Fruit fly (Drosophila melanogaster) whole organism, embryonic: ENCODE measurements around the gene Irbp18.

Experiments used
- Abd-B ChIP-seq: fragments of 200-800 bp; sonication (Bioruptor generic); optimal IDR thresholded peaks from 2 replicates; lab custom pipeline; 2018; ENCODE audit warnings: missing biosample characterization, mild to moderate bottlenecking, missing genetic modification characterization, moderate library complexity
- B-H2 ChIP-seq: fragments of 200-800 bp; sonication (Bioruptor generic); optimal IDR thresholded peaks from 2 replicates; lab custom pipeline; 2018; ENCODE audit warnings: missing biosample characterization, mild to moderate bottlenecking, missing genetic modification characterization
- BEAF-32 ChIP-seq: fragments of 200-800 bp; sonication (Bioruptor generic); optimal IDR thresholded peaks from 3 replicates; lab custom pipeline; 2017; ENCODE audit warnings: missing biosample characterization, missing genetic modification characterization, mild to moderate bottlenecking, moderate library complexity, missing genetic modification reagents
- CG10321 ChIP-seq: fragments of 200-800 bp; sonication (Bioruptor generic); IDR thresholded peaks from 2 replicates; pipeline ENCODE4 v1.3.6; 2022; ENCODE audit warnings: missing biosample characterization, missing genetic modification characterization
- CG14965 ChIP-seq: fragments of 200-800 bp; sonication (Bioruptor generic); optimal IDR thresholded peaks from 2 replicates; lab custom pipeline; 2016; ENCODE audit warnings: missing biosample characterization, missing genetic modification characterization, borderline replicate concordance
- CG15479 ChIP-seq: fragments of 200-800 bp; sonication (Bioruptor generic); optimal IDR thresholded peaks from 3 replicates; lab custom pipeline; 2019; ENCODE audit warnings: missing biosample characterization, mild to moderate bottlenecking, missing genetic modification characterization, moderate library complexity
- CG16863 ChIP-seq: fragments of 200-800 bp; sonication (Bioruptor generic); optimal IDR thresholded peaks from 3 replicates; lab custom pipeline; 2016; ENCODE audit warnings: missing biosample characterization, missing genetic modification characterization
- CG18262 ChIP-seq: fragments of 200-800 bp; optimal IDR thresholded peaks from 3 replicates; lab custom pipeline; 2019; ENCODE audit warnings: missing biosample characterization, mild to moderate bottlenecking, missing genetic modification characterization, moderate library complexity
- CG18476 ChIP-seq: fragments of 200-800 bp; sonication (Bioruptor generic); optimal IDR thresholded peaks from 2 replicates; lab custom pipeline; 2016; ENCODE audit warnings: missing biosample characterization, mild to moderate bottlenecking, missing genetic modification characterization
- CG2199 ChIP-seq: fragments of 200-800 bp; sonication (Bioruptor generic); IDR thresholded peaks from 3 replicates; pipeline ENCODE4 v1.3.6; 2022; ENCODE audit warnings: missing biosample characterization, missing genetic modification characterization
- CG30431 ChIP-seq: fragments of 200-800 bp; sonication (Bioruptor generic); optimal IDR thresholded peaks from 2 replicates; lab custom pipeline; 2017; ENCODE audit warnings: missing biosample characterization, missing genetic modification characterization
- CG31441 ChIP-seq: fragments of 200-800 bp; sonication (Bioruptor generic); IDR thresholded peaks from 2 replicates; pipeline ENCODE4 v1.3.6; 2022; ENCODE audit warnings: missing biosample characterization, missing genetic modification characterization
- CG3281 ChIP-seq: fragments of 200-800 bp; sonication (Bioruptor generic); optimal IDR thresholded peaks from 3 replicates; lab custom pipeline; 2017; ENCODE audit warnings: missing biosample characterization, mild to moderate bottlenecking, missing genetic modification characterization
- CG33557 ChIP-seq: fragments of 200-800 bp; sonication (Bioruptor generic); optimal IDR thresholded peaks from 2 replicates; lab custom pipeline; 2019; ENCODE audit warnings: missing biosample characterization, mild to moderate bottlenecking, missing genetic modification characterization, moderate library complexity
- CG3838 ChIP-seq: fragments of 200-800 bp; sonication (Bioruptor generic); optimal IDR thresholded peaks from 3 replicates; lab custom pipeline; 2016; ENCODE audit warnings: missing biosample characterization, missing genetic modification characterization
- CG4328 ChIP-seq: fragments of 200-800 bp; sonication (Bioruptor generic); optimal IDR thresholded peaks from 3 replicates; lab custom pipeline; 2017; ENCODE audit warnings: missing biosample characterization, missing genetic modification reagents, missing genetic modification characterization
- CG4617 ChIP-seq: fragments of 200-800 bp; sonication (Bioruptor generic); optimal IDR thresholded peaks from 3 replicates; lab custom pipeline; 2016; ENCODE audit warnings: missing biosample characterization, missing genetic modification characterization, borderline replicate concordance
- CG5180 ChIP-seq: fragments of 200-800 bp; sonication (Bioruptor generic); optimal IDR thresholded peaks from 3 replicates; lab custom pipeline; 2017; ENCODE audit warnings: missing biosample characterization, missing genetic modification characterization, mild to moderate bottlenecking, moderate library complexity, missing genetic modification reagents
- CG6689 ChIP-seq: fragments of 200-800 bp; sonication (Bioruptor generic); IDR thresholded peaks from 2 replicates; pipeline ENCODE4 v1.3.6; 2022; ENCODE audit warnings: missing biosample characterization, missing genetic modification characterization
- CG6791 ChIP-seq: fragments of 200-800 bp; sonication (Bioruptor generic); IDR thresholded peaks from 3 replicates; pipeline ENCODE4 v1.3.6; 2022; ENCODE audit warnings: missing biosample characterization, missing genetic modification characterization; ENCODE audit not compliant: partially characterized antibody
- CG7357 ChIP-seq: fragments of 200-800 bp; sonication (Bioruptor generic); IDR thresholded peaks from 3 replicates; pipeline ENCODE4 v1.3.6; 2022; ENCODE audit warnings: missing biosample characterization, missing genetic modification characterization
- CG8388 ChIP-seq: fragments of 200-800 bp; sonication (Bioruptor generic); optimal IDR thresholded peaks from 2 replicates; lab custom pipeline; 2019; ENCODE audit warnings: missing biosample characterization, mild to moderate bottlenecking, missing genetic modification characterization, moderate library complexity
- Fer3 ChIP-seq: fragments of 200-800 bp; sonication (Bioruptor generic); optimal IDR thresholded peaks from 2 replicates; lab custom pipeline; 2018; ENCODE audit warnings: missing biosample characterization, mild to moderate bottlenecking, missing genetic modification characterization, moderate library complexity
- Jarid2 ChIP-seq: fragments of 200-800 bp; sonication (Bioruptor generic); optimal IDR thresholded peaks from 3 replicates; lab custom pipeline; 2017; ENCODE audit warnings: mild to moderate bottlenecking, missing biosample characterization, missing genetic modification reagents, missing genetic modification characterization
- Mad ChIP-seq: fragments of 200-800 bp; sonication (Bioruptor generic); optimal IDR thresholded peaks from 2 replicates; lab custom pipeline; 2016; ENCODE audit warnings: missing biosample characterization, missing genetic modification characterization
- Mrtf ChIP-seq: fragments of 200-800 bp; sonication (Bioruptor generic); IDR thresholded peaks from 3 replicates; pipeline ENCODE4 v1.3.6; 2022; ENCODE audit warnings: missing biosample characterization, missing genetic modification characterization
- Myb ChIP-seq: fragments of 200-800 bp; sonication (Bioruptor generic); optimal IDR thresholded peaks from 2 replicates; lab custom pipeline; 2016; ENCODE audit warnings: missing biosample characterization, missing genetic modification characterization
- NK7.1 ChIP-seq: fragments of 200-800 bp; sonication (Bioruptor generic); optimal IDR thresholded peaks from 3 replicates; lab custom pipeline; 2016; ENCODE audit warnings: missing biosample characterization, missing genetic modification characterization
- Nf-YA ChIP-seq: fragments of 200-800 bp; sonication (Bioruptor generic); IDR thresholded peaks from 2 replicates; pipeline ENCODE4 v1.3.6; 2022; ENCODE audit warnings: missing biosample characterization, missing genetic modification characterization
- Oaz ChIP-seq: fragments of 200-800 bp; sonication (Bioruptor generic); IDR thresholded peaks from 2 replicates; pipeline ENCODE4 v1.3.6; 2022; ENCODE audit warnings: missing biosample characterization, missing genetic modification characterization
- Ravus ChIP-seq: fragments of 200-800 bp; sonication (Bioruptor generic); IDR thresholded peaks from 2 replicates; pipeline ENCODE4 v1.3.6; 2022; ENCODE audit warnings: missing biosample characterization, missing genetic modification characterization
- Sox100B ChIP-seq: fragments of 200-800 bp; sonication (Bioruptor generic); optimal IDR thresholded peaks from 3 replicates; lab custom pipeline; 2018; ENCODE audit warnings: missing biosample characterization, mild to moderate bottlenecking, missing genetic modification characterization
- aop ChIP-seq: fragments of 200-800 bp; sonication (Bioruptor generic); IDR thresholded peaks from 2 replicates; pipeline ENCODE4 v1.3.6; 2022; ENCODE audit warnings: missing biosample characterization, missing genetic modification characterization
- bbx ChIP-seq: fragments of 200-800 bp; sonication (Bioruptor generic); IDR thresholded peaks from 2 replicates; pipeline ENCODE4 v1.3.6; 2022; ENCODE audit warnings: missing biosample characterization, missing genetic modification characterization; ENCODE audit not compliant: partially characterized antibody
- bowl ChIP-seq: fragments of 200-800 bp; sonication (Bioruptor generic); IDR thresholded peaks from 2 replicates; pipeline ENCODE4 v1.3.6; 2022; ENCODE audit warnings: missing biosample characterization, missing genetic modification characterization
- cato ChIP-seq: fragments of 200-800 bp; sonication (Bioruptor generic); optimal IDR thresholded peaks from 2 replicates; lab custom pipeline; 2016; ENCODE audit warnings: missing biosample characterization, missing genetic modification characterization, borderline replicate concordance
- chm ChIP-seq: fragments of 200-800 bp; sonication (Bioruptor generic); IDR thresholded peaks from 2 replicates; pipeline ENCODE4 v1.3.6; 2022; ENCODE audit warnings: missing biosample characterization, missing genetic modification characterization
- cwo ChIP-seq: fragments of 200-800 bp; sonication (Bioruptor generic); optimal IDR thresholded peaks from 3 replicates; lab custom pipeline; 2017; ENCODE audit warnings: missing biosample characterization, missing genetic modification characterization, mild to moderate bottlenecking, moderate library complexity, missing genetic modification reagents
- fd64A ChIP-seq: fragments of 200-800 bp; sonication (Bioruptor generic); optimal IDR thresholded peaks from 3 replicates; lab custom pipeline; 2018; ENCODE audit warnings: missing biosample characterization, mild to moderate bottlenecking, missing genetic modification characterization
- fu2 ChIP-seq: fragments of 200-800 bp; sonication (Bioruptor generic); optimal IDR thresholded peaks from 2 replicates; lab custom pipeline; 2016; ENCODE audit warnings: missing biosample characterization, missing genetic modification characterization
- ind ChIP-seq: fragments of 200-800 bp; sonication (Bioruptor generic); optimal IDR thresholded peaks from 3 replicates; lab custom pipeline; 2016; ENCODE audit warnings: missing biosample characterization, missing genetic modification characterization
- mld ChIP-seq: fragments of 200-800 bp; sonication (Bioruptor generic); IDR thresholded peaks from 3 replicates; pipeline ENCODE4 v1.3.6; 2022; ENCODE audit warnings: missing biosample characterization, missing genetic modification characterization; ENCODE audit not compliant: partially characterized antibody
- p53 ChIP-seq: fragments of 200-800 bp; sonication (Bioruptor generic); optimal IDR thresholded peaks from 2 replicates; lab custom pipeline; 2016; ENCODE audit warnings: missing biosample characterization, missing genetic modification characterization
- pan ChIP-seq, 4 experiments: fragments of >200 bp in 3 of 4; fragments of 200-800 bp in 1 of 4; sonication (Bioruptor generic) in 1 of 4; optimal IDR thresholded peaks in 3 of 4; IDR thresholded peaks in 1 of 4; 2 replicates each; pipeline versions ENCODE4 v1.3.6 to Lab custom; 2017 to 2022; ENCODE audit warnings: missing biosample characterization in 2 of 4, missing genetic modification characterization in 2 of 4, mixed read lengths in 1 of 4
- pho ChIP-seq: fragments of 200-800 bp; sonication (Bioruptor generic); optimal IDR thresholded peaks from 2 replicates; lab custom pipeline; 2016; ENCODE audit warnings: missing biosample characterization, missing genetic modification characterization
- run ChIP-seq: fragments of 200-800 bp; sonication (Bioruptor generic); optimal IDR thresholded peaks from 3 replicates; lab custom pipeline; 2018; ENCODE audit warnings: missing biosample characterization, mild to moderate bottlenecking, missing genetic modification characterization
- scrt ChIP-seq: fragments of 200-800 bp; sonication (Bioruptor generic); optimal IDR thresholded peaks from 2 replicates; lab custom pipeline; 2018; ENCODE audit warnings: missing biosample characterization, mild to moderate bottlenecking, missing genetic modification characterization, moderate library complexity
- stc ChIP-seq: fragments of 200-800 bp; sonication (Bioruptor generic); IDR thresholded peaks from 2 replicates; pipeline ENCODE4 v1.3.6; 2022; ENCODE audit warnings: missing biosample characterization, missing genetic modification characterization
- tin ChIP-seq: fragments of 200-800 bp; sonication (Bioruptor generic); optimal IDR thresholded peaks from 3 replicates; lab custom pipeline; 2016; ENCODE audit warnings: missing biosample characterization, missing genetic modification characterization
- z ChIP-seq: fragments of 200-800 bp; sonication (Bioruptor generic); IDR thresholded peaks from 3 replicates; pipeline ENCODE4 v1.3.6; 2022; ENCODE audit warnings: missing biosample characterization, missing genetic modification characterization

Gene Irbp18

dm6 chr3L:11120419-11120958 is 22.5 kb upstream of the Irbp18 start, which contains the start of the genes FoxK and mRpL2 (continued):
- no peak for TF ChIP-seq Jarid2 (GFP tag; lab: Kevin White, UChicago)
- peak; percentile 47 for TF ChIP-seq BEAF-32 (GFP tag; lab: Kevin White, UChicago)
- TF ChIP-seq Abd-B (GFP tag; lab: Kevin White, UChicago), result no peak
- no peak for TF ChIP-seq aop (GFP tag; lab: Robert Waterston, UW)
- no peak for TF ChIP-seq CG16863 (GFP tag; lab: Kevin White, UChicago)
- no peak for TF ChIP-seq CG5180 (GFP tag; lab: Kevin White, UChicago)
- TF ChIP-seq Sox100B (GFP tag; lab: Kevin White, UChicago), result no peak
- TF ChIP-seq z (GFP tag; lab: Robert Waterston, UW), result no peak
- 0 out of 2 replicates have a peak, but pooled peaks have one; percentile 4 for TF ChIP-seq chm (GFP tag; lab: Robert Waterston, UW)
- no peak for TF ChIP-seq Fer3 (tag; lab: Kevin White, UChicago)
- TF ChIP-seq CG33557 (GFP tag; lab: Kevin White, UChicago), result no peak
- no peak for TF ChIP-seq CG18476 (GFP tag; lab: Kevin White, UChicago)
- no peak for TF ChIP-seq CG3838 (GFP tag; lab: Kevin White, UChicago)
- TF ChIP-seq Nf-YA (GFP tag; lab: Robert Waterston, UW), result no peak
- no peak for TF ChIP-seq cato (GFP tag; lab: Kevin White, UChicago)
- no peak for TF ChIP-seq pan (optimal IDR thresholded peaks at IDR 0.05; lab: Kevin White, UChicago)
- no peak for TF ChIP-seq pan (GFP tag; optimal IDR thresholded peaks at IDR 0.05 in 1 of 2, IDR thresholded peaks at IDR 0.05 in 1 of 2)
- no peak for TF ChIP-seq Mad (GFP tag; lab: Kevin White, UChicago)
- no peak for TF ChIP-seq CG14965 (GFP tag; lab: Kevin White, UChicago)
- peak; percentile 81 for TF ChIP-seq CG4617 (GFP tag; lab: Kevin White, UChicago)
- peak; percentile 19 for TF ChIP-seq run (tag; lab: Kevin White, UChicago)
- no peak for TF ChIP-seq stc
- TF ChIP-seq CG6689 (GFP tag; lab: Robert Waterston, UW), result no peak
- TF ChIP-seq NK7.1, result no peak
- TF ChIP-seq cwo, result peak; percentile 64
- TF ChIP-seq Oaz (GFP tag; lab: Robert Waterston, UW), result no peak
- no peak for TF ChIP-seq CG31441 (GFP tag; lab: Robert Waterston, UW)
- no peak for TF ChIP-seq mld
- no peak for TF ChIP-seq fd64A (GFP tag; lab: Kevin White, UChicago)
- no peak for TF ChIP-seq CG15479
- no peak for TF ChIP-seq scrt (GFP tag; lab: Kevin White, UChicago)
- no peak for TF ChIP-seq ind (GFP tag; lab: Kevin White, UChicago)
- TF ChIP-seq CG10321 (GFP tag; lab: Robert Waterston, UW), result no peak
- TF ChIP-seq CG18262 (tag; lab: Kevin White, UChicago), result no peak
- no peak for TF ChIP-seq pho (GFP tag; lab: Kevin White, UChicago)
- TF ChIP-seq CG4328 (GFP tag; lab: Kevin White, UChicago), result no peak
- TF ChIP-seq CG2199 (GFP tag; lab: Robert Waterston, UW), result no peak
- TF ChIP-seq CG6791 (GFP tag; lab: Robert Waterston, UW), result peak; percentile 54; the same call in 2 of the 3 replicates
- peak; percentile 78 for TF ChIP-seq Myb (GFP tag; lab: Kevin White, UChicago)
- TF ChIP-seq Mrtf (GFP tag; lab: Robert Waterston, UW), result no peak
- TF ChIP-seq Ravus (GFP tag; lab: Robert Waterston, UW), result no peak
- TF ChIP-seq bbx (GFP tag; lab: Robert Waterston, UW), result peak; percentile 56
- no peak for TF ChIP-seq CG8388 (GFP tag; lab: Kevin White, UChicago)
- no peak for TF ChIP-seq bowl (GFP tag; lab: Robert Waterston, UW)
- TF ChIP-seq CG3281, result peak; percentile 5
- no peak for TF ChIP-seq p53 (GFP tag; lab: Kevin White, UChicago)
- no peak for TF ChIP-seq CG30431
- no peak for TF ChIP-seq fu2 (GFP tag; lab: Kevin White, UChicago)
- TF ChIP-seq tin (GFP tag; lab: Kevin White, UChicago), result no peak
- no peak for TF ChIP-seq CG7357 (GFP tag; lab: Robert Waterston, UW)
- TF ChIP-seq B-H2 (GFP tag; lab: Kevin White, UChicago), result no peak
